Fruit fly (Drosophila melanogaster): ENCODE data around the gene ZC3H3.

ZC3H3 gene

DNA sequence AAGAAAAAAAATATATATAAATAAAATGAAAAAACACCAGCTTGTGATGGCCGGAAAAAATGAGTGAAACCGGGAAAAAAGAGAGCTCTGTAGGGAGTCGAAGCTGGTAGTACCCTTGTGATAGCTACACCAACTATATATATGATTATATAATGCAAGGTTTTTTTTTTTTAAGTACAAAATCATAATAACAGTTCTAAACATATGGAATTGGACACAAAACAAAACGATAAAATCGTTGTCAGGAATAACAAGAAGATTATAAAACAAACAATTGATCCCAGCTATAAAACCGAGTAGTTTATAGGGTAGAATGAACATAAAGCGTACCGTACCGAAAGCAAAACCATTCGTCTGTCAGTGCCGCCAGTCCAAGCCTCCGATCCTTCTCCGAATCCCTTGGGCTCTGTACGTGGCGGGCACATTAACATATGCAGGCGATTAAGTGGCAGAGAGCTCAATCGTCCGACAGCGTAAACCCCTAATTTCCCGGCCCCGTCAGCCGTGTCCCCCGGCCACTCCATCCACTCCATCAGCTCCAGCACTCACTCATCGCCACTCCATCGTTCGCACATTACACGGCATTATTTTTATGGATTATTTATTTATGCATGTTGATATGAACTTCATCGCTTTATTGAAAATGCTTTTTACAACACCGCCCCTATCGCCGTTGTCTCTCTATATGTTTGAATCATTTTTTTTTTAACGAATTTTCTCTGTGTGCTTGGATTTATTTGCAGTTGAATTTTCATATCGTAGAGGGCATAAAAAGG, 48.1 kb downstream of the ZC3H3 start:
- no peak for TF ChIP-seq CG14711 (tag; optimal IDR thresholded peaks at IDR 0.05)
- TF ChIP-seq CG7045 (GFP tag; optimal IDR thresholded peaks at IDR 0.05), result no peak
- TF ChIP-seq toe (GFP tag; optimal IDR thresholded peaks at IDR 0.05), result no peak
- no peak for TF ChIP-seq tj (GFP tag; optimal IDR thresholded peaks at IDR 0.05)
- no peak for TF ChIP-seq CG5204 (GFP tag; optimal IDR thresholded peaks at IDR 0.05)
- TF ChIP-seq bab1 (GFP tag; optimal IDR thresholded peaks at IDR 0.05), result no peak
- TF ChIP-seq Hr96 (GFP tag; optimal IDR thresholded peaks at IDR 0.05), result no peak
- no peak for TF ChIP-seq Clk (GFP tag; optimal IDR thresholded peaks at IDR 0.05)
- no peak for TF ChIP-seq cnc (optimal IDR thresholded peaks at IDR 0.05)
- no peak for TF ChIP-seq pad (GFP tag; optimal IDR thresholded peaks at IDR 0.05)
- no peak for TF ChIP-seq Crg-1 (GFP tag; optimal IDR thresholded peaks at IDR 0.05)
- no peak for TF ChIP-seq CG7101 (tag; optimal IDR thresholded peaks at IDR 0.05)
- TF ChIP-seq CG33017 (tag; optimal IDR thresholded peaks at IDR 0.05), result no peak
- no peak for TF ChIP-seq CG1620 (GFP tag; optimal IDR thresholded peaks at IDR 0.05)
- TF ChIP-seq cic (GFP tag; optimal IDR thresholded peaks at IDR 0.05), result no peak
- TF ChIP-seq kay (GFP tag; ENCODE audit: borderline replicate concordance), result no peak

- peak; percentile 50 for TF ChIP-seq CG12768 (GFP tag; optimal IDR thresholded peaks at IDR 0.05)
- TF ChIP-seq CG7045 (GFP tag; optimal IDR thresholded peaks at IDR 0.05), result no peak
- no peak for TF ChIP-seq CG1620 (GFP tag; optimal IDR thresholded peaks at IDR 0.05)
- peak; percentile 8 for TF ChIP-seq Hr96 (GFP tag; optimal IDR thresholded peaks at IDR 0.05)
- TF ChIP-seq tj (GFP tag; optimal IDR thresholded peaks at IDR 0.05), result peak; percentile 59
Measured at dm6 chr3L:8460050-8460878, 49.3 kb downstream of the ZC3H3 start.

DNA sequence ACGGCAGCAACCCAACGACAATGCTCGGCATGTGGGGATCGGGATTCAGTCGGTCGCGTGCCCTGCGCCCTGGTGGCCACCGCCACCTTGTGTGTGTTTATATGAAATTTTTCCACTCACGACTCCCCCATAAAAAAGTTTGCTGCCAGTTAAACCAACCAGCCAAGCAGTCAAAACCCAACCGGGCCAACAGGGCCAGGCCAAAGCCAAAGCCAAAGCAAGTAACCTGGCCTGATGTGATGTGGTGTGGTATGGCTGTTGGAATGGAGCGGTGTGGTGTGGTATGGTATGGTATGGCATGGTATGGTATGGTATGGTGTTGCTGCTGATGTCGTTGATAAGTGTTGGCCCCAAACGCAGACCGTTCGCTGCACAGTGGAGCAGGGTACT, 50.0 kb downstream of the ZC3H3 start:
- no peak for TF ChIP-seq ovo (GFP tag; optimal IDR thresholded peaks at IDR 0.05)

DNA sequence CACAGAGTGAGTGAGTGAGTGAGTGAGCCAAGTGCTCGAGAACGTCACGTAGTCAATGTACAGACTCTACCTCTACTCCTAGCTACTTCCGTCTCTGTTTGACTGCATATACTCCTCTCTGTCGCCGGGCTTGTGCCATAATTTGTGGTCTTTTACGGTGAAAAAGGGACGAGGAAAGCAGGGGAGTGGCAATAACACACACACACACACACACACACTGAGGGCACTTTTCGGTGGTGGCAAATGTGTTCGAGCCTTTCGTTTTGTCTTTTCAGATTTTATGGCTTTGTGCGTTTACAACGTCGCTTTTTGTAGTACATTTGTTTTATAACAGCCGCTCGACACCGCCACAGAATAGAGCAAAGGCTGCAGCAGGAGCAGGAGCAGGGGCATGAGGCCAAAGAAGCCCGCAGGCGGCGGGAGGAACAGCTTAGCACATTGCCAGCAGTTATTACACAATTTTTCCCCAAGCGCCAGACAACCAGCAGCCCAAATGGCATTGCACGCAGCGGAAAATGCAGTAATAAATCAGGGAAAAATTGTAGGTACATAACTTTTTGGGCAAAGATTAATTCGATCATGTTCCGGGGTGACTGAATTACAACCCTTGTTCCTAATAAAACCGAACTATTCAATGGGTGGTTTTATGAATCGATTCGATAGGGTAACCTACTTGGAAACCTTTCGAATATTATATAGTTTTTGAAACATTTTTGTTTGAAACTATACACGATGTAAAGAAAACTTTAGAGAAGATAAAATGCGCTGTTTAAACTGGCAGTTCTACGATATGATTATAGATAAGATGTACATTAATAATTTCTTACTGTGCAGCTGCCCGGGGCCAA, 50.6 kb downstream of the ZC3H3 start:
- TF ChIP-seq bab1 (GFP tag; optimal IDR thresholded peaks at IDR 0.05) (no peak), CG11617 (GFP tag; optimal IDR thresholded peaks at IDR 0.05) (no peak), kay (GFP tag; ENCODE audit: borderline replicate concordance) (no peak), Crg-1 (GFP tag; optimal IDR thresholded peaks at IDR 0.05) (no peak), CG12768 (GFP tag; optimal IDR thresholded peaks at IDR 0.05) (no peak), Mnt (GFP tag; optimal IDR thresholded peaks at IDR 0.05) (no peak), Clk (GFP tag; optimal IDR thresholded peaks at IDR 0.05) (no peak), cic (GFP tag; optimal IDR thresholded peaks at IDR 0.05) (no peak), CG7045 (GFP tag; optimal IDR thresholded peaks at IDR 0.05) (no peak), cnc (optimal IDR thresholded peaks at IDR 0.05) (no peak), CG1620 (GFP tag; optimal IDR thresholded peaks at IDR 0.05) (no peak), tj (GFP tag; optimal IDR thresholded peaks at IDR 0.05) (no peak)

DNA sequence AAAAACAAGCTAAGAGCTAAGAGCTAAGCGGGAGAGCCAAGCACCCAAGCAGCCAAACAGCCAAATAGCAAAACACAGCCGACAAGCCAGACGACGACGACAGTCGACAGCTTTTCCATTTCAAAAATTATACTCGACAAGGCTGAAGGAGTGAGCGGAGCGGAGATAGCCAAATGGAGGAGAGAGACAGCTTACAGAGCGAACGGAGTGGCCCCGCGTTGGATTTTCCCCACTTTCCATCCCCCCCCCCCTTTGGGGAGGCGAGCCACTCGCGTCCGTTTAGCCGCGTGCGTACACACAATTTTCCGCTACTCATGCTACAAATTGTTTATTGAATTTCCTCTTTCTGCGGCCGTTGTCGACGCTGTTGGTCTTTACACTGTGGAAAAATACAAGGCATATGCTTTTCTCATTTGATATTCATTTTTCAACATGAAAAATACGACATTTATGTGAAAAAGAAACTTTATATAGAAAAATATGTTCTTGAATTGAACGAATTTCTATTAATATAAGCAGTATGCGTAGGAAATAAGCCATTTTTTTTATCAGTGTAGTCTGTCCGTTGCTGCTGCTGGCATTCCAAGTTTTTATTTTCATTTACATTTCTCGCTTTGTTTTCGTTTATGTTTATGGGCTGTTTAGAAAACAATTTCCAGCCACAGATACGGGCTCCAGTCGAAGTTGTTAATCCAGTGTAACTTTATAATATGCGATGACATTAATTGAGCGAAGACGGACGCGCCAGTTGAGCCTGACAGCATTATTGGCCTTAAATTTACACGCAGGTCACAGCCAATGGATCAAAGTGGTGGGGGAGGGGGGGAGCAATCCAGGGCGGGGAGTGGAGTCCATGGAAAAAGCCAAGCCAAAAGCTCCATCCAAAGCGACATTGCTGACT, 51.4 kb downstream of the ZC3H3 start:
- TF ChIP-seq CG7045 (GFP tag; optimal IDR thresholded peaks at IDR 0.05) (peak; percentile 72), cnc (optimal IDR thresholded peaks at IDR 0.05) (peak in 1 of 2 experiments; percentile 33), CG14711 (tag; optimal IDR thresholded peaks at IDR 0.05) (peak; percentile 75), tj (GFP tag; optimal IDR thresholded peaks at IDR 0.05) (peak; percentile 48), kay (GFP tag; ENCODE audit: borderline replicate concordance) (no peak), Hr96 (GFP tag; optimal IDR thresholded peaks at IDR 0.05) (peak; percentile 61), pad (GFP tag; optimal IDR thresholded peaks at IDR 0.05) (no peak), CG11617 (GFP tag; optimal IDR thresholded peaks at IDR 0.05) (peak; percentile 68), CG12768 (GFP tag; optimal IDR thresholded peaks at IDR 0.05) (peak; percentile 59), bab1 (GFP tag; optimal IDR thresholded peaks at IDR 0.05) (peak; percentile 87), Clk (GFP tag; optimal IDR thresholded peaks at IDR 0.05) (peak; percentile 14), CG33017 (tag; optimal IDR thresholded peaks at IDR 0.05) (peak; percentile 80), ovo (GFP tag; optimal IDR thresholded peaks at IDR 0.05) (no peak), CG1620 (GFP tag; optimal IDR thresholded peaks at IDR 0.05) (peak; percentile 39), CG5204 (GFP tag; optimal IDR thresholded peaks at IDR 0.05) (peak; percentile 75), cic (GFP tag; optimal IDR thresholded peaks at IDR 0.05) (peak; percentile 35), CG7101 (tag; optimal IDR thresholded peaks at IDR 0.05) (peak; percentile 82), Crg-1 (GFP tag; optimal IDR thresholded peaks at IDR 0.05) (no peak), toe (GFP tag; optimal IDR thresholded peaks at IDR 0.05) (peak; percentile 47), Mnt (GFP tag; optimal IDR thresholded peaks at IDR 0.05) (peak; percentile 12)
